Fruit fly (Drosophila melanogaster) whole organism, embryonic: ENCODE measurements around the gene Polr2D.
A peak's percentile ranks its signal among the peaks of the same experiment; 100 is the strongest.

Source experiments
- CG10321 ChIP-seq: fragments of 200-800 bp; sonication (Bioruptor generic); IDR thresholded peaks from 2 replicates; pipeline ENCODE4 v1.3.6; 2022; ENCODE audit warnings: missing biosample characterization, missing genetic modification characterization
- CG10543 ChIP-seq: fragments of 200-800 bp; sonication (Bioruptor generic); optimal IDR thresholded peaks from 3 replicates; lab custom pipeline; 2017; ENCODE audit warnings: missing biosample characterization, mild to moderate bottlenecking, missing genetic modification characterization, moderate library complexity
- CG12236 ChIP-seq: fragments of 200-800 bp; sonication (Bioruptor generic); optimal IDR thresholded peaks from 2 replicates; lab custom pipeline; 2016; ENCODE audit warnings: missing biosample characterization, missing genetic modification characterization
- CG12659 ChIP-seq: fragments of 200-800 bp; sonication (Bioruptor generic); optimal IDR thresholded peaks from 3 replicates; lab custom pipeline; 2017; ENCODE audit warnings: mild to moderate bottlenecking, missing biosample characterization, missing genetic modification reagents, missing genetic modification characterization
- CG14441 ChIP-seq: fragments of 200-800 bp; sonication (Bioruptor generic); IDR thresholded peaks from 2 replicates; pipeline ENCODE4 v1.3.6; 2022; ENCODE audit warnings: missing biosample characterization, missing genetic modification characterization
- CG14965 ChIP-seq: fragments of 200-800 bp; sonication (Bioruptor generic); optimal IDR thresholded peaks from 2 replicates; lab custom pipeline; 2016; ENCODE audit warnings: missing biosample characterization, missing genetic modification characterization, borderline replicate concordance
- CG1529 ChIP-seq: fragments of 200-800 bp; sonication (Bioruptor generic); optimal IDR thresholded peaks from 3 replicates; lab custom pipeline; 2018; ENCODE audit warnings: missing biosample characterization, missing genetic modification characterization
- CG17361 ChIP-seq: fragments of 200-800 bp; sonication (Bioruptor generic); IDR thresholded peaks from 3 replicates; pipeline ENCODE4 v1.3.6; 2022; ENCODE audit warnings: missing biosample characterization, missing genetic modification characterization
- CG17385 ChIP-seq: fragments of 200-800 bp; sonication (Bioruptor generic); optimal IDR thresholded peaks from 3 replicates; lab custom pipeline; 2018; ENCODE audit warnings: missing biosample characterization, mild to moderate bottlenecking, missing genetic modification characterization
- CG18011 ChIP-seq: fragments of 200-800 bp; sonication (Bioruptor generic); optimal IDR thresholded peaks from 2 replicates; lab custom pipeline; 2017; ENCODE audit warnings: missing biosample characterization, missing genetic modification characterization, mild to moderate bottlenecking, moderate library complexity, missing genotype
- CG2116 ChIP-seq: fragments of 200-800 bp; sonication (Bioruptor generic); optimal IDR thresholded peaks from 3 replicates; lab custom pipeline; 2018; ENCODE audit warnings: missing biosample characterization, mild to moderate bottlenecking, missing genetic modification characterization
- CG3726 ChIP-seq: fragments of 200-800 bp; sonication (Bioruptor generic); IDR thresholded peaks from 3 replicates; pipeline ENCODE4, ENCODE4 v1.3.6; 2022; ENCODE audit warnings: missing biosample characterization, missing genetic modification characterization
- CG6272 ChIP-seq: fragments of 200-800 bp; sonication (Bioruptor generic); IDR thresholded peaks from 2 replicates; pipeline ENCODE4 v1.3.6; 2022; ENCODE audit warnings: missing biosample characterization, missing genetic modification characterization
- CG8944 ChIP-seq: fragments of 200-800 bp; sonication (Bioruptor generic); optimal IDR thresholded peaks from 3 replicates; lab custom pipeline; 2016; ENCODE audit warnings: missing biosample characterization, missing genetic modification characterization
- CG9437 ChIP-seq: fragments of 200-800 bp; sonication (Bioruptor generic); optimal IDR thresholded peaks from 2 replicates; lab custom pipeline; 2018; ENCODE audit warnings: missing biosample characterization, mild to moderate bottlenecking, missing genetic modification characterization
- CG9609 ChIP-seq: fragments of 200-800 bp; sonication (Bioruptor generic); optimal IDR thresholded peaks from 3 replicates; lab custom pipeline; 2016; ENCODE audit warnings: missing biosample characterization, missing genetic modification characterization
- CrebB ChIP-seq: fragments of 200-800 bp; sonication (Bioruptor generic); optimal IDR thresholded peaks from 3 replicates; lab custom pipeline; 2018; ENCODE audit warnings: missing biosample characterization, mild to moderate bottlenecking, missing genetic modification characterization
- D ChIP-seq, 2 experiments: fragments of 200-800 bp in 1 of 2; fragments of >200 bp in 1 of 2; sonication (Bioruptor generic) in 1 of 2; optimal IDR thresholded peaks; 2 replicates in 1 of 2; 3 replicates in 1 of 2; lab custom pipeline; 2017; ENCODE audit warnings: mild to moderate bottlenecking in 1 of 2, missing biosample characterization in 1 of 2, missing genetic modification characterization in 1 of 2, missing genetic modification reagents in 1 of 2
- H2.0 ChIP-seq: fragments of 200-800 bp; sonication (Bioruptor generic); IDR thresholded peaks from 2 replicates; pipeline ENCODE4 v1.3.6; 2022; ENCODE audit warnings: missing biosample characterization, missing genetic modification characterization
- HLH4C ChIP-seq: fragments of 200-800 bp; sonication (Bioruptor generic); IDR thresholded peaks from 3 replicates; pipeline ENCODE4 v1.3.6; 2022; ENCODE audit warnings: missing biosample characterization, missing genetic modification characterization; ENCODE audit not compliant: partially characterized antibody
- HLH54F ChIP-seq: fragments of 200-800 bp; sonication (Bioruptor generic); optimal IDR thresholded peaks from 3 replicates; lab custom pipeline; 2016; ENCODE audit warnings: missing biosample characterization, missing genetic modification characterization
- Hey ChIP-seq: fragments of 200-800 bp; sonication (Bioruptor generic); optimal IDR thresholded peaks from 3 replicates; lab custom pipeline; 2018; ENCODE audit warnings: missing biosample characterization, mild to moderate bottlenecking, missing genetic modification characterization
- Hmr ChIP-seq: fragments of 200-800 bp; sonication (Bioruptor generic); optimal IDR thresholded peaks from 3 replicates; lab custom pipeline; 2017; ENCODE audit warnings: mild to moderate bottlenecking, missing biosample characterization, missing genetic modification reagents, missing genetic modification characterization
- Max ChIP-seq: fragments of 200-800 bp; sonication (Bioruptor generic); optimal IDR thresholded peaks from 2 replicates; lab custom pipeline; 2016; ENCODE audit warnings: missing biosample characterization, mild to moderate bottlenecking, missing genetic modification characterization
- Nf-YA ChIP-seq: fragments of 200-800 bp; sonication (Bioruptor generic); IDR thresholded peaks from 2 replicates; pipeline ENCODE4 v1.3.6; 2022; ENCODE audit warnings: missing biosample characterization, missing genetic modification characterization
- Poxn ChIP-seq: fragments of 200-800 bp; sonication (Bioruptor generic); IDR thresholded peaks from 2 replicates; pipeline ENCODE4 v1.3.6; 2022; ENCODE audit warnings: missing biosample characterization, missing genetic modification characterization
- Trl ChIP-seq, 3 experiments: fragments of >200 bp in 2 of 3; fragments of 200-800 bp in 1 of 3; sonication (Bioruptor generic) in 1 of 3; optimal IDR thresholded peaks; 2 replicates in 1 of 3; 3 replicates in 2 of 3; lab custom pipeline; 2016 to 2017; ENCODE audit warnings: missing biosample characterization in 1 of 3, missing genetic modification characterization in 1 of 3
- ash1 ChIP-seq: fragments of 200-800 bp; sonication (Bioruptor generic); optimal IDR thresholded peaks from 2 replicates; lab custom pipeline; 2018; ENCODE audit warnings: missing biosample characterization, mild to moderate bottlenecking, missing genetic modification characterization
- cad ChIP-seq: fragments of >200 bp; optimal IDR thresholded peaks from 2 replicates; lab custom pipeline; 2017; ENCODE audit warnings: missing biosample characterization, missing genetic modification characterization
- da ChIP-seq: fragments of 200-800 bp; sonication (Bioruptor generic); optimal IDR thresholded peaks from 2 replicates; lab custom pipeline; 2016; ENCODE audit warnings: missing biosample characterization, missing genetic modification characterization
- disco-r ChIP-seq: fragments of 200-800 bp; sonication (Bioruptor generic); optimal IDR thresholded peaks from 2 replicates; lab custom pipeline; 2016; ENCODE audit warnings: missing biosample characterization, missing genetic modification characterization
- ind ChIP-seq: fragments of 200-800 bp; sonication (Bioruptor generic); optimal IDR thresholded peaks from 3 replicates; lab custom pipeline; 2016; ENCODE audit warnings: missing biosample characterization, missing genetic modification characterization
- lov ChIP-seq, 2 experiments: fragments of 200-800 bp in 1 of 2; fragments of >200 bp in 1 of 2; sonication (Bioruptor generic) in 1 of 2; IDR thresholded peaks in 1 of 2; optimal IDR thresholded peaks in 1 of 2; 2 replicates in 1 of 2; 3 replicates in 1 of 2; pipeline versions ENCODE4 v1.3.6 to Lab custom; 2017 to 2022; ENCODE audit warnings: missing biosample characterization in 1 of 2, missing genetic modification characterization in 1 of 2
- nom ChIP-seq: fragments of 200-800 bp; sonication (Bioruptor generic); optimal IDR thresholded peaks from 2 replicates; lab custom pipeline; 2017; ENCODE audit warnings: missing biosample characterization, missing genetic modification characterization, mild to moderate bottlenecking, moderate library complexity, missing genetic modification reagents
- otp ChIP-seq: fragments of 200-800 bp; sonication (Bioruptor generic); IDR thresholded peaks from 3 replicates; pipeline ENCODE4, ENCODE4 v1.3.6; 2022; ENCODE audit warnings: missing biosample characterization, missing genetic modification characterization
- pb ChIP-seq: fragments of 200-800 bp; sonication (Bioruptor generic); optimal IDR thresholded peaks from 3 replicates; lab custom pipeline; 2016; ENCODE audit warnings: missing biosample characterization, missing genetic modification characterization
- phol ChIP-seq: fragments of 200-800 bp; sonication (Bioruptor generic); optimal IDR thresholded peaks from 3 replicates; lab custom pipeline; 2018; ENCODE audit warnings: missing biosample characterization, mild to moderate bottlenecking, missing genetic modification characterization, moderate library complexity
- psq ChIP-seq: fragments of 200-800 bp; sonication (Bioruptor generic); optimal IDR thresholded peaks from 2 replicates; lab custom pipeline; 2017; ENCODE audit warnings: missing biosample characterization, missing genetic modification characterization
- schlank ChIP-seq: fragments of 200-800 bp; sonication (Bioruptor generic); optimal IDR thresholded peaks from 2 replicates; lab custom pipeline; 2018; ENCODE audit warnings: missing biosample characterization, mild to moderate bottlenecking, missing genetic modification characterization
- sens ChIP-seq: fragments of 200-800 bp; sonication (Bioruptor generic); peaks from one replicate; lab custom pipeline; 2016; ENCODE audit warnings: missing biosample characterization, missing genetic modification characterization
- shn ChIP-seq: fragments of 200-800 bp; sonication (Bioruptor generic); optimal IDR thresholded peaks from 3 replicates; lab custom pipeline; 2016; ENCODE audit warnings: missing biosample characterization, missing genetic modification characterization
- sisA ChIP-seq: fragments of 200-800 bp; sonication (Bioruptor generic); IDR thresholded peaks from 2 replicates; pipeline ENCODE4 v1.3.6; 2022; ENCODE audit warnings: missing biosample characterization, missing genetic modification characterization
- sob ChIP-seq: fragments of 200-800 bp; sonication (Bioruptor generic); IDR thresholded peaks from 2 replicates; pipeline ENCODE4 v1.3.6; 2022; ENCODE audit warnings: missing biosample characterization, missing genetic modification characterization
- sqz ChIP-seq: fragments of 200-800 bp; sonication (Bioruptor generic); optimal IDR thresholded peaks from 3 replicates; lab custom pipeline; 2018; ENCODE audit warnings: missing biosample characterization, mild to moderate bottlenecking, missing genetic modification characterization
- ttk ChIP-seq: fragments of 200-800 bp; sonication (Bioruptor generic); IDR thresholded peaks from 2 replicates; pipeline ENCODE4 v2.1.2; 2022; ENCODE audit warnings: missing biosample characterization, missing genetic modification characterization
- vfl ChIP-seq: fragments of 200-800 bp; sonication (Bioruptor generic); optimal IDR thresholded peaks from 2 replicates; lab custom pipeline; 2016; ENCODE audit warnings: missing biosample characterization, missing genetic modification characterization

The Polr2D gene

DNA sequence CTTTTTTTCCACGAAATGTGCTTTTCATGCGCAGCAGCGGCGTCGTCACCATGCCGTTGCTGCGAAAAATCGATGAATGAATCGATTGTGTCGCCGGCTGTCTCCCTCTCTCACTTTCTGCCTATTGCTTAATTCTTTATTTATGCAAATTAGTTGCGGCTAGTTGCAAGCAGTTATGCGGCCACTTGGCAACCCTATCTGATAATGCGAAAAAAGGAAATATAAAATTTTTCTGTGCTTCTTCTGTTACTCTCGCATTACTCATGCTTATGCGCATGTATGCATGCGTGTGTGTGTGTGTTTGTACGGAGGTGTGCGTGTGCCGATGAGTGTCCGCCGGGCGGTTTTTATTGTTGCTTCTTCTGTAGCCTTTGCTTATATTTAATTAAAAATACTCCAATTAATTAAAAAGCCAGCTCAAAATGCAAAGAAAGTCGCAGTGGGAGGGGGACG is 11.5 kb downstream of the Polr2D start (continued):
- TF ChIP-seq pb (GFP tag; lab: Kevin White, UChicago) (no peak), CG12659 (peak; percentile 40), CG18011 (GFP tag; lab: Kevin White, UChicago) (no peak), CG8944 (GFP tag; lab: Kevin White, UChicago) (no peak), Hey (tag; lab: Kevin White, UChicago) (no peak), CG10543 (GFP tag; lab: Kevin White, UChicago) (no peak), CG2116 (GFP tag; lab: Kevin White, UChicago) (no peak), CG14965 (GFP tag; lab: Kevin White, UChicago) (no peak), Max (GFP tag; lab: Kevin White, UChicago) (no peak), sisA (GFP tag; lab: Robert Waterston, UW) (no peak), disco-r (GFP tag; lab: Kevin White, UChicago) (no peak), da (GFP tag; lab: Kevin White, UChicago) (no peak), CG9609 (GFP tag; lab: Kevin White, UChicago) (no peak), lov (optimal IDR thresholded peaks at IDR 0.05; lab: Kevin White, UChicago) (no peak), lov (GFP tag; IDR thresholded peaks at IDR 0.05; lab: Robert Waterston, UW) (no peak), HLH54F (no peak), phol (tag; lab: Kevin White, UChicago) (no peak)

DNA sequence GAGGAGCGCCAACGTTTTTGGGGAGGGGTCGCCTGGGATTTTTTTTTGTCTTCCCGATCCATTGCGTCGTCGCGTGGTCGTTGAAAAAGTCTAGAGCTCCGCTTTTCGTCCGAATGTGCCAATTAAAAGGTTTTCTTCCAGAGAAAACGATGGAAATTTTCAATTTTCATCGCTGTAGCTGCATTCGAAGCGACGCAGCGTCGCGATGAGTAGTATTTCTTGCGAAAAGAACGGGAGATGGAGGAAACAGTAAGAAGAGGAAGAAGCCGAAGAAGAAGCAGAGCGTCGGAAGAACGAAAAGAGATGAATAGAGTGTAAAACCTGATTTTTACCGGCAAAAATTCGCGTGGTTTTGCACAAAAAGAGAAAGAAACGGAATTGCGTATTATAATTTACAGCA is 12.3 kb downstream of the Polr2D start:
- TF ChIP-seq CG17385 (GFP tag; lab: Kevin White, UChicago) (peak; percentile 97), vfl (no peak), sqz (GFP tag; lab: Kevin White, UChicago) (peak; percentile 48), CG1529 (peak; percentile 55), nom (GFP tag; lab: Kevin White, UChicago) (peak; percentile 27), HLH4C (GFP tag; lab: Robert Waterston, UW) (0 out of 3 replicates have a peak, but pooled peaks have one; percentile 11), psq (GFP tag; lab: Kevin White, UChicago) (peak; percentile 35), Hmr (no peak), Nf-YA (GFP tag; lab: Robert Waterston, UW) (0 out of 2 replicates have a peak, but pooled peaks have one; percentile 4), Poxn (GFP tag; lab: Robert Waterston, UW) (no peak), sens (peak; percentile 37), sob (GFP tag; lab: Robert Waterston, UW) (peak; percentile 2; the same call in 1 of the 2 replicates), Trl (optimal IDR thresholded peaks at IDR 0.05; lab: Kevin White, UChicago) (peak in 1 of 2 experiments; percentile 27), Trl (GFP tag; optimal IDR thresholded peaks at IDR 0.05; lab: Kevin White, UChicago) (no peak), CG6272 (GFP tag; lab: Robert Waterston, UW) (no peak), CG12236 (no peak), CG10321 (GFP tag; lab: Robert Waterston, UW) (peak; percentile 22; the same call in 1 of the 2 replicates)

- TF ChIP-seq ind (GFP tag; lab: Kevin White, UChicago) (peak; percentile 32), Hey (tag; lab: Kevin White, UChicago) (no peak), cad (no peak), CG3726 (GFP tag; lab: Robert Waterston, UW) (no peak), otp (GFP tag; lab: Robert Waterston, UW) (0 out of 3 replicates have a peak, but pooled peaks have one; percentile 19), schlank (no peak), CrebB (no peak), D (optimal IDR thresholded peaks at IDR 0.05; lab: Kevin White, UChicago) (no peak), D (GFP tag; optimal IDR thresholded peaks at IDR 0.05; lab: Kevin White, UChicago) (no peak), CG9437 (GFP tag; lab: Kevin White, UChicago) (peak; percentile 8), CG14441 (no peak), ash1 (no peak), H2.0 (0 out of 2 replicates have a peak, but pooled peaks have one; percentile 24), shn (GFP tag; lab: Kevin White, UChicago) (no peak), ttk (GFP tag; lab: Robert Waterston, UW) (no peak), CG17361 (GFP tag; lab: Robert Waterston, UW) (peak; percentile 73; the same call in 2 of the 3 replicates)
Measured at dm6 chr3R:18242089-18242955, 13.0 kb downstream of the Polr2D start, which contains the start of the genes CG7156 and 14-3-3epsilon. TSS of gene CG7156 (minus strand) at chr3R:18242159. TSS of gene 14-3-3epsilon (plus strand) at chr3R:18242531.
